Fruit fly (Drosophila melanogaster): ENCODE results near the gene CG42342.

dm6 chr3R:16542538-16542937 is 40.0 kb downstream of the CG42342 start:
- TF ChIP-seq pan (optimal IDR thresholded peaks at IDR 0.05): no peak
- no peak for TF ChIP-seq sv (GFP tag; optimal IDR thresholded peaks at IDR 0.05)

All from whole organism, wandering third instar larva.